Fruit fly (Drosophila melanogaster): ENCODE results near the gene CG17477.

CG17477 gene

dm6 chr3R:17077968-17078417, 48.7 kb downstream of the CG17477 start (continued):
- TF ChIP-seq Hey (tag; optimal IDR thresholded peaks at IDR 0.05) (no peak), CG18619 (GFP tag; optimal IDR thresholded peaks at IDR 0.05) (no peak), CG14860 (GFP tag; IDR thresholded peaks at IDR 0.05; ENCODE audit: partially characterized antibody) (no peak), YL-1 (GFP tag; optimal IDR thresholded peaks at IDR 0.05) (no peak), CG4282 (GFP tag; optimal IDR thresholded peaks at IDR 0.05) (no peak), CG6854 (GFP tag; optimal IDR thresholded peaks at IDR 0.05) (no peak), CG30020 (tag; optimal IDR thresholded peaks at IDR 0.05) (no peak), zen2 (GFP tag; IDR thresholded peaks at IDR 0.05; ENCODE audit: partially characterized antibody) (no peak), lbe (GFP tag; optimal IDR thresholded peaks at IDR 0.05) (no peak), CG7745 (tag; optimal IDR thresholded peaks at IDR 0.05) (no peak), Mes4 (GFP tag; optimal IDR thresholded peaks at IDR 0.05) (no peak), Dp (GFP tag; optimal IDR thresholded peaks at IDR 0.05) (no peak), E2f2 (GFP tag; IDR thresholded peaks at IDR 0.05) (no peak), nom (GFP tag; optimal IDR thresholded peaks at IDR 0.05) (peak; percentile 42), zfh2 (GFP tag; optimal IDR thresholded peaks at IDR 0.05) (no peak), CrebB (tag; optimal IDR thresholded peaks at IDR 0.05) (peak; percentile 44), CG4820 (GFP tag; optimal IDR thresholded peaks at IDR 0.05) (no peak), BEAF-32 (GFP tag; optimal IDR thresholded peaks at IDR 0.05) (no peak), CG17359 (tag; optimal IDR thresholded peaks at IDR 0.05) (no peak), Fer3 (tag; optimal IDR thresholded peaks at IDR 0.05) (peak; percentile 8), sr (GFP tag; IDR thresholded peaks at IDR 0.05) (peak; percentile 42; the same call in 1 of the 3 replicates), tna (GFP tag; IDR thresholded peaks at IDR 0.05; ENCODE audit: partially characterized antibody) (peak; percentile 36; the same call in 1 of the 2 replicates), MESR4 (GFP tag; optimal IDR thresholded peaks at IDR 0.05) (peak; percentile 13), CG8089 (GFP tag; optimal IDR thresholded peaks at IDR 0.05) (no peak), so (GFP tag; IDR thresholded peaks at IDR 0.05) (peak; percentile 12; the same call in 1 of the 3 replicates), CG9727 (GFP tag; optimal IDR thresholded peaks at IDR 0.05) (no peak), Dip3 (GFP tag; optimal IDR thresholded peaks at IDR 0.05) (no peak), B-H1 (GFP tag; IDR thresholded peaks at IDR 0.05) (no peak), CG8944 (GFP tag; optimal IDR thresholded peaks at IDR 0.05) (no peak), CG30403 (GFP tag; optimal IDR thresholded peaks at IDR 0.05) (no peak), CG7357 (GFP tag; IDR thresholded peaks at IDR 0.05) (no peak), CG9932 (GFP tag; IDR thresholded peaks at IDR 0.05) (peak; percentile 47), cwo (GFP tag; optimal IDR thresholded peaks at IDR 0.05) (peak; percentile 79), insv (GFP tag; optimal IDR thresholded peaks at IDR 0.05) (no peak), her (GFP tag; optimal IDR thresholded peaks at IDR 0.05) (no peak), Aef1 (GFP tag; IDR thresholded peaks at IDR 0.05) (no peak), Myb (GFP tag; optimal IDR thresholded peaks at IDR 0.05) (no peak), Camta (GFP tag; optimal IDR thresholded peaks at IDR 0.05) (no peak), CG17186 (GFP tag; optimal IDR thresholded peaks at IDR 0.05) (no peak), fd102C (GFP tag; optimal IDR thresholded peaks at IDR 0.05) (no peak), pita (GFP tag; optimal IDR thresholded peaks at IDR 0.05) (no peak), CG10209 (GFP tag; optimal IDR thresholded peaks at IDR 0.05) (no peak), Spps (tag; optimal IDR thresholded peaks at IDR 0.05) (no peak), h (optimal IDR thresholded peaks at IDR 0.05) (no peak), Xrp1 (GFP tag; IDR thresholded peaks at IDR 0.05) (no peak), CG9609 (GFP tag; optimal IDR thresholded peaks at IDR 0.05) (no peak), gsb (GFP tag; IDR thresholded peaks at IDR 0.05) (no peak), CG14441 (GFP tag; IDR thresholded peaks at IDR 0.05) (0 out of 2 replicates have a peak, but pooled peaks have one; percentile 9), CG8924 (tag; optimal IDR thresholded peaks at IDR 0.05) (no peak), CG4617 (GFP tag; optimal IDR thresholded peaks at IDR 0.05; ENCODE audit: borderline replicate concordance) (no peak), CG11398 (GFP tag; optimal IDR thresholded peaks at IDR 0.05) (no peak)

Data from whole organism, embryonic.